Worm (Caenorhabditis elegans) whole organism, mixed stage, embryonic: ENCODE measurements around the gene C05C10.8.

Experiments used
- M03D4.4 ChIP-seq: sonication (generic microtip); optimal IDR thresholded peaks from 2 replicates; lab custom pipeline; 2017; ENCODE audit warnings: mild to moderate bottlenecking, missing genetic modification characterization, missing compliant biosample characterization
- bed-3 ChIP-seq: fragments of 200-800 bp; sonication (Bioruptor generic); optimal IDR thresholded peaks from 3 replicates; lab custom pipeline; 2018; ENCODE audit warnings: mild to moderate bottlenecking, missing genetic modification characterization, moderate library complexity, missing compliant biosample characterization
- blmp-1 ChIP-seq: fragments of 150-350 bp; optimal IDR thresholded peaks from 2 replicates; lab custom pipeline; 2014; ENCODE audit warnings: missing biosample characterization, missing genetic modification characterization
- ceh-39 ChIP-seq: fragments of 150-350 bp; optimal IDR thresholded peaks from 2 replicates; lab custom pipeline; 2014; ENCODE audit warnings: missing biosample characterization, missing genetic modification characterization
- ceh-43 ChIP-seq: fragments of 200-800 bp; sonication (Bioruptor generic); optimal IDR thresholded peaks from 2 replicates; lab custom pipeline; 2018; ENCODE audit warnings: mild to moderate bottlenecking, missing genetic modification characterization, moderate library complexity, missing compliant biosample characterization
- ceh-83 ChIP-seq: fragments of 200-800 bp; sonication (Bioruptor generic); optimal IDR thresholded peaks from 2 replicates; lab custom pipeline; 2018; ENCODE audit warnings: mild to moderate bottlenecking, missing genetic modification characterization, missing compliant biosample characterization
- ces-1 ChIP-seq: fragments of 150-350 bp; optimal IDR thresholded peaks from 2 replicates; lab custom pipeline; 2014; ENCODE audit warnings: missing biosample characterization, missing genetic modification reagents, missing genetic modification characterization
- cnd-1 ChIP-seq: fragments of 200-800 bp; sonication (Bioruptor generic); optimal IDR thresholded peaks from 2 replicates; lab custom pipeline; 2018; ENCODE audit warnings: mild to moderate bottlenecking, missing genetic modification characterization, missing compliant biosample characterization
- drap-1 ChIP-seq: fragments of 200-800 bp; sonication (Bioruptor generic); optimal IDR thresholded peaks from 3 replicates; lab custom pipeline; 2018; ENCODE audit warnings: mild to moderate bottlenecking, missing genetic modification characterization, missing compliant biosample characterization
- elt-1 ChIP-seq: sonication (generic microtip); optimal IDR thresholded peaks from 2 replicates; lab custom pipeline; 2017; ENCODE audit warnings: missing genetic modification characterization, mild to moderate bottlenecking, missing compliant biosample characterization, antibody characterized with exemption, moderate library complexity, borderline replicate concordance; ENCODE audit not compliant: insufficient read depth
- elt-3 ChIP-seq: fragments of 150-350 bp; optimal IDR thresholded peaks from 2 replicates; lab custom pipeline; 2014; ENCODE audit warnings: missing biosample characterization, missing genetic modification characterization
- flh-1 ChIP-seq: fragments of 200-800 bp; sonication (Bioruptor generic); optimal IDR thresholded peaks from 2 replicates; lab custom pipeline; 2018; ENCODE audit warnings: mild to moderate bottlenecking, missing genetic modification characterization, moderate library complexity, missing compliant biosample characterization
- lin-13 ChIP-seq: fragments of 150-350 bp; optimal IDR thresholded peaks from 2 replicates; lab custom pipeline; 2014; ENCODE audit warnings: missing biosample characterization, missing genetic modification characterization
- lin-32 ChIP-seq: fragments of 200-800 bp; sonication (Bioruptor generic); optimal IDR thresholded peaks from 2 replicates; lab custom pipeline; 2018; ENCODE audit warnings: mild to moderate bottlenecking, missing genetic modification characterization, missing compliant biosample characterization
- lsy-2 ChIP-seq: fragments of 150-350 bp; optimal IDR thresholded peaks from 2 replicates; lab custom pipeline; 2014; ENCODE audit warnings: missing biosample characterization, missing genetic modification characterization
- mab-5 ChIP-seq: fragments of 150-350 bp; optimal IDR thresholded peaks from 2 replicates; lab custom pipeline; 2014; ENCODE audit warnings: missing biosample characterization, missing genetic modification characterization
- mep-1 ChIP-seq: fragments of 150-350 bp; optimal IDR thresholded peaks from 2 replicates; lab custom pipeline; 2017; ENCODE audit warnings: missing biosample characterization, missing genetic modification reagents, missing genetic modification characterization, inconsistent platforms
- mls-2 ChIP-seq: sonication (generic microtip); optimal IDR thresholded peaks from 2 replicates; lab custom pipeline; 2016; ENCODE audit warnings: mild to moderate bottlenecking, missing genetic modification characterization, moderate library complexity, missing compliant biosample characterization
- nhr-2 ChIP-seq: fragments of 150-350 bp; optimal IDR thresholded peaks from 2 replicates; lab custom pipeline; 2014; ENCODE audit warnings: missing biosample characterization, missing genetic modification characterization
- nhr-28 ChIP-seq: fragments of 150-350 bp; optimal IDR thresholded peaks from 2 replicates; lab custom pipeline; 2014; ENCODE audit warnings: missing biosample characterization, missing genetic modification characterization
- nhr-76 ChIP-seq: sonication (generic microtip); optimal IDR thresholded peaks from 2 replicates; lab custom pipeline; 2017; ENCODE audit warnings: missing biosample characterization, missing genetic modification characterization
- pha-4 ChIP-seq: fragments of 150-350 bp; optimal IDR thresholded peaks from 2 replicates; lab custom pipeline; 2018; ENCODE audit warnings: missing biosample characterization, missing genetic modification reagents, missing genetic modification characterization
- sem-2 ChIP-seq: fragments of 200-800 bp; sonication (Bioruptor generic); optimal IDR thresholded peaks from 2 replicates; lab custom pipeline; 2018; ENCODE audit warnings: mild to moderate bottlenecking, missing genetic modification characterization, missing compliant biosample characterization
- snpc-4 ChIP-seq: fragments of 150-350 bp; optimal IDR thresholded peaks from 2 replicates; lab custom pipeline; 2014; ENCODE audit warnings: missing biosample characterization, missing genetic modification characterization
- sptf-1 ChIP-seq: sonication (generic microtip); optimal IDR thresholded peaks from 2 replicates; lab custom pipeline; 2017; ENCODE audit warnings: mild to moderate bottlenecking, missing genetic modification characterization, moderate library complexity, missing compliant biosample characterization
- tbx-8 ChIP-seq: fragments of 200-800 bp; sonication (Bioruptor generic); optimal IDR thresholded peaks from 2 replicates; lab custom pipeline; 2018; ENCODE audit warnings: mild to moderate bottlenecking, missing genetic modification characterization, moderate library complexity, missing compliant biosample characterization
- unc-120 ChIP-seq: sonication (generic microtip); optimal IDR thresholded peaks from 2 replicates; lab custom pipeline; 2017; ENCODE audit warnings: missing genetic modification characterization, missing compliant biosample characterization; ENCODE audit not compliant: poor library complexity, severe bottlenecking
- unc-39 ChIP-seq: fragments of 150-350 bp; optimal IDR thresholded peaks from 2 replicates; lab custom pipeline; 2014; ENCODE audit warnings: missing biosample characterization, missing genetic modification characterization
- unc-62 ChIP-seq: fragments of 150-350 bp; optimal IDR thresholded peaks from 2 replicates; lab custom pipeline; 2014; ENCODE audit warnings: missing biosample characterization, missing genetic modification reagents, missing genetic modification characterization
- zip-8 ChIP-seq: fragments of 150-350 bp; optimal IDR thresholded peaks from 2 replicates; lab custom pipeline; 2014; ENCODE audit warnings: missing biosample characterization, missing genetic modification characterization
- ztf-11 ChIP-seq: fragments of 150-350 bp; optimal IDR thresholded peaks from 2 replicates; lab custom pipeline; 2014; ENCODE audit warnings: missing biosample characterization, missing genetic modification characterization

Gene C05C10.8

ce11 chrII:9928470-9928869 lies 10.7 kb upstream of the C05C10.8 start:
- TF ChIP-seq unc-39 (tag; lab: Kevin White, UChicago) (no peak), ceh-83 (GFP tag; lab: Kevin White, UChicago) (no peak), ceh-39 (tag; lab: Kevin White, UChicago) (no peak)

- TF ChIP-seq nhr-2 (tag; lab: Kevin White, UChicago), result no peak
- TF ChIP-seq mep-1 (tag; lab: Kevin White, UChicago), result no peak
- TF ChIP-seq ceh-83 (GFP tag; lab: Kevin White, UChicago), result no peak
- no peak for TF ChIP-seq pha-4
- no peak for TF ChIP-seq sem-2 (GFP tag; lab: Kevin White, UChicago)
- no peak for TF ChIP-seq nhr-28
- no peak for TF ChIP-seq drap-1 (GFP tag; lab: Kevin White, UChicago)
- TF ChIP-seq ceh-43, result no peak
- no peak for TF ChIP-seq zip-8 (tag; lab: Kevin White, UChicago)
- TF ChIP-seq lin-13 (tag; lab: Kevin White, UChicago), result no peak
- no peak for TF ChIP-seq cnd-1
- TF ChIP-seq unc-120, result no peak
- TF ChIP-seq lsy-2, result no peak
- no peak for TF ChIP-seq tbx-8 (GFP tag; lab: Kevin White, UChicago)
- TF ChIP-seq ceh-39 (tag; lab: Kevin White, UChicago), result no peak
- TF ChIP-seq flh-1 (GFP tag; lab: Kevin White, UChicago), result no peak
- TF ChIP-seq unc-39 (tag; lab: Kevin White, UChicago), result no peak
- no peak for TF ChIP-seq unc-62 (GFP tag; lab: Kevin White, UChicago)
- TF ChIP-seq sptf-1 (tag; lab: Kevin White, UChicago), result no peak
Observed at ce11 chrII:9921622-9922269, 3.9 kb upstream of the C05C10.8 start, which contains the start of gene C05C10.2. C05C10.2 (plus strand) TSS chrII:9922219.

ce11 chrII:9920468-9920867 lies 2.7 kb upstream of the C05C10.8 start, which contains the start of gene pho-10:
pho-10 (minus strand) TSS chrII:9920568.
- TF ChIP-seq elt-1 (tag; lab: Kevin White, UChicago), result no peak
- TF ChIP-seq tbx-8 (GFP tag; lab: Kevin White, UChicago), result no peak

ce11 chrII:9916177-9916576 lies 1.6 kb downstream of the C05C10.8 start, which contains the start of gene F26C11.4:
F26C11.4 (minus strand) TSS chrII:9916277.
- no peak for TF ChIP-seq unc-62 (GFP tag; lab: Kevin White, UChicago)
- no peak for TF ChIP-seq elt-1 (tag; lab: Kevin White, UChicago)
- TF ChIP-seq drap-1 (GFP tag; lab: Kevin White, UChicago), result no peak
- no peak for TF ChIP-seq bed-3
- no peak for TF ChIP-seq lsy-2
- no peak for TF ChIP-seq ceh-43
- no peak for TF ChIP-seq lin-32
- TF ChIP-seq ceh-39 (tag; lab: Kevin White, UChicago), result no peak
- TF ChIP-seq ztf-11 (tag; lab: Kevin White, UChicago), result no peak
- TF ChIP-seq flh-1 (GFP tag; lab: Kevin White, UChicago), result no peak
- TF ChIP-seq nhr-76 (tag; lab: Kevin White, UChicago), result no peak
- no peak for TF ChIP-seq elt-3 (tag; lab: Kevin White, UChicago)
- no peak for TF ChIP-seq sem-2 (GFP tag; lab: Kevin White, UChicago)
- no peak for TF ChIP-seq ceh-83 (GFP tag; lab: Kevin White, UChicago)
- TF ChIP-seq snpc-4, result no peak
- no peak for TF ChIP-seq unc-39 (tag; lab: Kevin White, UChicago)
- TF ChIP-seq sptf-1 (tag; lab: Kevin White, UChicago), result no peak
- TF ChIP-seq pha-4, result no peak
- TF ChIP-seq mep-1 (tag; lab: Kevin White, UChicago), result no peak

- TF ChIP-seq nhr-28 (no peak), elt-3 (tag; lab: Kevin White, UChicago) (no peak), cnd-1 (no peak), ces-1 (GFP tag; lab: Kevin White, UChicago) (no peak), ceh-43 (no peak)
Observed at ce11 chrII:9914999-9915398, 2.8 kb downstream of the C05C10.8 start, which contains the start of gene F26C11.3. F26C11.3 (minus strand) TSS chrII:9915099.

DNA sequence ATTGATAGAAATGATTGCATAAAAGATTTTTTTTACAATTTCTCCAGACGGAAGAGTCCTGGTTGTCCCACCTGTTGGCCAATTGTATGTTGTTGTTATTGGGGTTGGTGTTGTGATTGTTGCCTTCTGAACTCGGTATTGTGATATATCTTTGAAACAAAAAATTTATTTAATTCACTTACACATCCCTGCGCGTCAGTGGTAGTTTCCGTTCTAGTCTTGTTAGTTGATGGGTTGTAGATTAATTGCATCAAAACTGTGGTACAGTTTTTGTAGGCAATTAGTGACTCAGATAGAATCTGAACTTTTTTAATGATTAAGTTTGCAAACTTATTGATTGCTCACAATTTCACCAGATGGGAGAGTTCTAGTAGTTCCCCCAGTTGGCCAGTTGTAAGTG lies 13.3 kb downstream of the C05C10.8 start:
- TF ChIP-seq nhr-28, result no peak
- TF ChIP-seq pha-4, result no peak
- no peak for TF ChIP-seq mls-2 (tag; lab: Kevin White, UChicago)
- no peak for TF ChIP-seq blmp-1
- TF ChIP-seq lin-32, result no peak
- no peak for TF ChIP-seq elt-1 (tag; lab: Kevin White, UChicago)
- no peak for TF ChIP-seq ces-1 (GFP tag; lab: Kevin White, UChicago)
- no peak for TF ChIP-seq lin-13 (tag; lab: Kevin White, UChicago)
- TF ChIP-seq unc-62 (GFP tag; lab: Kevin White, UChicago), result no peak
- TF ChIP-seq cnd-1, result no peak
- TF ChIP-seq unc-120, result no peak
- TF ChIP-seq drap-1 (GFP tag; lab: Kevin White, UChicago), result no peak
- TF ChIP-seq M03D4.4 (tag; lab: Kevin White, UChicago), result no peak
- no peak for TF ChIP-seq mab-5 (tag; lab: Kevin White, UChicago)
- no peak for TF ChIP-seq sem-2 (GFP tag; lab: Kevin White, UChicago)
- no peak for TF ChIP-seq ceh-83 (GFP tag; lab: Kevin White, UChicago)
- TF ChIP-seq elt-3 (tag; lab: Kevin White, UChicago), result no peak
- TF ChIP-seq ceh-39 (tag; lab: Kevin White, UChicago), result no peak
- TF ChIP-seq tbx-8 (GFP tag; lab: Kevin White, UChicago), result no peak
- no peak for TF ChIP-seq unc-39 (tag; lab: Kevin White, UChicago)
- TF ChIP-seq, all 35 proteins: peak for 0
